Fruit fly (Drosophila melanogaster): ENCODE data around the gene slp2.

The slp2 gene

dm6 chr2L:3856372-3856771 lies 19.7 kb downstream of the slp2 start (continued):
- TF ChIP-seq CG10147 (GFP tag; optimal IDR thresholded peaks at IDR 0.05) (no peak), CG32767 (GFP tag; IDR thresholded peaks at IDR 0.05) (no peak), CG32772 (GFP tag; IDR thresholded peaks at IDR 0.05) (no peak; the same call in 1 of the 2 replicates), dpn (GFP tag; optimal IDR thresholded peaks at IDR 0.05) (peak in 1 of 2 experiments; percentile 30), HLHmδ (GFP tag; optimal IDR thresholded peaks at IDR 0.05) (no peak), tap (tag; optimal IDR thresholded peaks at IDR 0.05) (no peak), CG30431 (GFP tag; optimal IDR thresholded peaks at IDR 0.05) (peak; percentile 14), CG17186 (GFP tag; optimal IDR thresholded peaks at IDR 0.05) (no peak), ac (GFP tag; optimal IDR thresholded peaks at IDR 0.05) (peak; percentile 27), ewg (GFP tag; optimal IDR thresholded peaks at IDR 0.05) (peak; percentile 8), H15 (GFP tag; IDR thresholded peaks at IDR 0.05) (no peak), vvl (GFP tag; IDR thresholded peaks at IDR 0.05) (no peak), Xbp1 (GFP tag; optimal IDR thresholded peaks at IDR 0.05) (peak; percentile 24), CG11723 (GFP tag; optimal IDR thresholded peaks at IDR 0.05) (no peak), CG18476 (GFP tag; optimal IDR thresholded peaks at IDR 0.05) (no peak), CG12104 (GFP tag; optimal IDR thresholded peaks at IDR 0.05) (no peak), CG3838 (GFP tag; optimal IDR thresholded peaks at IDR 0.05) (no peak), esg (GFP tag; conservative IDR thresholded peaks at IDR 0.05) (no peak), CG4617 (GFP tag; optimal IDR thresholded peaks at IDR 0.05; ENCODE audit: borderline replicate concordance) (no peak), Hand (GFP tag; optimal IDR thresholded peaks at IDR 0.05) (no peak), sens-2 (GFP tag; IDR thresholded peaks at IDR 0.05) (no peak), CG10321 (GFP tag; IDR thresholded peaks at IDR 0.05) (no peak), Asciz (GFP tag; optimal IDR thresholded peaks at IDR 0.05) (peak; percentile 35), BtbVII (GFP tag; optimal IDR thresholded peaks at IDR 0.05) (no peak), CG18764 (GFP tag; optimal IDR thresholded peaks at IDR 0.05) (peak; percentile 33), pho (GFP tag; optimal IDR thresholded peaks at IDR 0.05) (no peak), ro (GFP tag; IDR thresholded peaks at IDR 0.05) (no peak), pfk (GFP tag; optimal IDR thresholded peaks at IDR 0.05) (no peak), pan (optimal IDR thresholded peaks at IDR 0.05) (no peak), pan (GFP tag; optimal IDR thresholded peaks at IDR 0.05 in 1 of 2, IDR thresholded peaks at IDR 0.05 in 1 of 2) (no peak), Taf1 (GFP tag; IDR thresholded peaks at IDR 0.05) (no peak), Lim3 (GFP tag; IDR thresholded peaks at IDR 0.05) (no peak)

dm6 chr2L:3858118-3858517 lies 21.5 kb downstream of the slp2 start:
- TF ChIP-seq Optix (GFP tag; IDR thresholded peaks at IDR 0.05), result no peak
- TF ChIP-seq CG13775 (GFP tag; optimal IDR thresholded peaks at IDR 0.05), result peak; percentile 2
- TF ChIP-seq Elba2 (GFP tag; optimal IDR thresholded peaks at IDR 0.05), result no peak
- TF ChIP-seq CG6689 (GFP tag; IDR thresholded peaks at IDR 0.05), result 0 out of 2 replicates have a peak, but pooled peaks have one; percentile 37
- TF ChIP-seq Doc2 (GFP tag; IDR thresholded peaks at IDR 0.05), result no peak
- 0 out of 3 replicates have a peak, but pooled peaks have one; percentile 22 for TF ChIP-seq row (GFP tag; IDR thresholded peaks at IDR 0.05)
- TF ChIP-seq pita (GFP tag; optimal IDR thresholded peaks at IDR 0.05), result no peak
- TF ChIP-seq Drgx (GFP tag; IDR thresholded peaks at IDR 0.05), result no peak
- TF ChIP-seq Med (GFP tag), result peak; percentile 49
- TF ChIP-seq bsh (GFP tag; optimal IDR thresholded peaks at IDR 0.05), result peak; percentile 8 to 34
- no peak for TF ChIP-seq CG3838 (GFP tag; optimal IDR thresholded peaks at IDR 0.05)
- TF ChIP-seq CG8089 (GFP tag; optimal IDR thresholded peaks at IDR 0.05), result no peak
- no peak for TF ChIP-seq prd (optimal IDR thresholded peaks at IDR 0.05)
- TF ChIP-seq prd (GFP tag; IDR thresholded peaks at IDR 0.05), result peak; percentile 63; the same call in 2 of the 3 replicates
- TF ChIP-seq Mrtf (GFP tag; IDR thresholded peaks at IDR 0.05), result no peak
- no peak for TF ChIP-seq dm (GFP tag; optimal IDR thresholded peaks at IDR 0.05)
- no peak for TF ChIP-seq PHDP (tag; optimal IDR thresholded peaks at IDR 0.05)
- peak; percentile 9 for TF ChIP-seq zen (tag; optimal IDR thresholded peaks at IDR 0.05)
- no peak for TF ChIP-seq CG8765 (GFP tag; IDR thresholded peaks at IDR 0.05)
- peak; percentile 1 for TF ChIP-seq CG12391 (tag; optimal IDR thresholded peaks at IDR 0.05)
- TF ChIP-seq Sox102F (GFP tag; optimal IDR thresholded peaks at IDR 0.05), result peak; percentile 6
- TF ChIP-seq Xrp1 (GFP tag; IDR thresholded peaks at IDR 0.05), result peak; percentile 45; the same call in 1 of the 2 replicates
